Fruit fly (Drosophila melanogaster) whole organism, embryonic: Measurements from ENCODE around the gene CG5214.

Source experiments
- CG1024 ChIP-seq: fragments of 200-800 bp; sonication (Bioruptor generic); IDR thresholded peaks from 2 replicates; pipeline ENCODE4 v1.3.6; 2022; ENCODE audit warnings: missing biosample characterization, missing genetic modification characterization
- CG10654 ChIP-seq: fragments of 200-800 bp; sonication (Bioruptor generic); optimal IDR thresholded peaks from 2 replicates; lab custom pipeline; 2016; ENCODE audit warnings: missing biosample characterization, missing genetic modification characterization
- CG10959 ChIP-seq: fragments of 200-800 bp; sonication (Bioruptor generic); IDR thresholded peaks from 2 replicates; pipeline ENCODE4 v1.3.6; 2022; ENCODE audit warnings: missing biosample characterization, missing genetic modification characterization
- CG11398 ChIP-seq: fragments of 200-800 bp; sonication (Bioruptor generic); optimal IDR thresholded peaks from 2 replicates; lab custom pipeline; 2016; ENCODE audit warnings: missing biosample characterization, missing genetic modification characterization
- CG11504 ChIP-seq: fragments of 200-800 bp; sonication (Bioruptor generic); optimal IDR thresholded peaks from 3 replicates; lab custom pipeline; 2019; ENCODE audit warnings: missing biosample characterization, mild to moderate bottlenecking, missing genetic modification characterization, moderate library complexity
- CG11560 ChIP-seq: fragments of 200-800 bp; sonication (Bioruptor generic); IDR thresholded peaks from 3 replicates; pipeline ENCODE4 v1.3.6; 2022; ENCODE audit warnings: missing biosample characterization, missing genetic modification characterization
- CG11696 ChIP-seq: fragments of 200-800 bp; sonication (Bioruptor generic); IDR thresholded peaks from 2 replicates; pipeline ENCODE4 v1.3.6; 2022; ENCODE audit warnings: missing biosample characterization, missing genetic modification characterization
- CG12236 ChIP-seq: fragments of 200-800 bp; sonication (Bioruptor generic); optimal IDR thresholded peaks from 2 replicates; lab custom pipeline; 2016; ENCODE audit warnings: missing biosample characterization, missing genetic modification characterization
- CG12942 ChIP-seq: fragments of 200-800 bp; sonication (Bioruptor generic); optimal IDR thresholded peaks from 3 replicates; lab custom pipeline; 2016; ENCODE audit warnings: missing biosample characterization, missing genetic modification characterization
- CG14667 ChIP-seq: fragments of 200-800 bp; sonication (Bioruptor generic); IDR thresholded peaks from 2 replicates; pipeline ENCODE4 v1.3.6; 2022; ENCODE audit warnings: missing biosample characterization, missing genetic modification characterization
- CG18262 ChIP-seq: fragments of 200-800 bp; optimal IDR thresholded peaks from 3 replicates; lab custom pipeline; 2019; ENCODE audit warnings: missing biosample characterization, mild to moderate bottlenecking, missing genetic modification characterization, moderate library complexity
- CG18619 ChIP-seq: fragments of 200-800 bp; sonication (Bioruptor generic); optimal IDR thresholded peaks from 3 replicates; lab custom pipeline; 2017; ENCODE audit warnings: missing biosample characterization, mild to moderate bottlenecking, missing genetic modification characterization
- CG2120 ChIP-seq: fragments of 200-800 bp; sonication (Bioruptor generic); optimal IDR thresholded peaks from 3 replicates; lab custom pipeline; 2016; ENCODE audit warnings: missing biosample characterization, missing genetic modification characterization
- CG3407 ChIP-seq: fragments of 200-800 bp; sonication (Bioruptor generic); optimal IDR thresholded peaks from 2 replicates; lab custom pipeline; 2018; ENCODE audit warnings: missing biosample characterization, mild to moderate bottlenecking, missing genetic modification characterization
- CG34422 ChIP-seq: fragments of 200-800 bp; sonication (Bioruptor generic); IDR thresholded peaks from 3 replicates; pipeline ENCODE4 v1.3.6; 2022; ENCODE audit warnings: missing biosample characterization, missing genetic modification characterization
- CG3847 ChIP-seq: fragments of 200-800 bp; sonication (Bioruptor generic); IDR thresholded peaks from 2 replicates; pipeline ENCODE4 v1.3.6; 2022; ENCODE audit warnings: missing biosample characterization, missing genetic modification characterization
- CG4707 ChIP-seq: fragments of 200-800 bp; sonication (Bioruptor generic); optimal IDR thresholded peaks from 2 replicates; lab custom pipeline; 2018; ENCODE audit warnings: missing biosample characterization, mild to moderate bottlenecking, missing genetic modification characterization, moderate library complexity
- CG5245 ChIP-seq: fragments of 200-800 bp; sonication (Bioruptor generic); optimal IDR thresholded peaks from 3 replicates; lab custom pipeline; 2016; ENCODE audit warnings: missing biosample characterization, missing genetic modification characterization
- CG6175 ChIP-seq: fragments of 200-800 bp; sonication (Bioruptor generic); IDR thresholded peaks from 3 replicates; pipeline ENCODE4 v1.3.6; 2022; ENCODE audit warnings: missing biosample characterization, missing genetic modification characterization
- CG6272 ChIP-seq: fragments of 200-800 bp; sonication (Bioruptor generic); IDR thresholded peaks from 2 replicates; pipeline ENCODE4 v1.3.6; 2022; ENCODE audit warnings: missing biosample characterization, missing genetic modification characterization
- CG9437 ChIP-seq: fragments of 200-800 bp; sonication (Bioruptor generic); optimal IDR thresholded peaks from 2 replicates; lab custom pipeline; 2018; ENCODE audit warnings: missing biosample characterization, mild to moderate bottlenecking, missing genetic modification characterization
- Camta ChIP-seq: fragments of 200-800 bp; sonication (Bioruptor generic); optimal IDR thresholded peaks from 2 replicates; lab custom pipeline; 2016; ENCODE audit warnings: missing biosample characterization, missing genetic modification characterization
- Fer1 ChIP-seq: fragments of 200-800 bp; sonication (Bioruptor generic); optimal IDR thresholded peaks from 2 replicates; lab custom pipeline; 2017; ENCODE audit warnings: missing biosample characterization, mild to moderate bottlenecking, missing genetic modification characterization
- H2.0 ChIP-seq: fragments of 200-800 bp; sonication (Bioruptor generic); IDR thresholded peaks from 2 replicates; pipeline ENCODE4 v1.3.6; 2022; ENCODE audit warnings: missing biosample characterization, missing genetic modification characterization
- HHEX ChIP-seq: fragments of 200-800 bp; sonication (Bioruptor generic); optimal IDR thresholded peaks from 3 replicates; lab custom pipeline; 2017; ENCODE audit warnings: missing biosample characterization, mild to moderate bottlenecking, missing genetic modification characterization, missing genetic modification reagents
- Lpt ChIP-seq: fragments of >200 bp; optimal IDR thresholded peaks from 2 replicates; lab custom pipeline; 2018; ENCODE audit warnings: missing biosample characterization, missing genetic modification characterization
- Med ChIP-seq: fragments of 200-800 bp; sonication (Bioruptor generic); peaks from one replicate; lab custom pipeline; 2016; ENCODE audit warnings: missing biosample characterization, missing genetic modification characterization, mild to moderate bottlenecking, inconsistent platforms, moderate library complexity
- Mrtf ChIP-seq: fragments of 200-800 bp; sonication (Bioruptor generic); IDR thresholded peaks from 3 replicates; pipeline ENCODE4 v1.3.6; 2022; ENCODE audit warnings: missing biosample characterization, missing genetic modification characterization
- NC2β ChIP-seq: fragments of 200-800 bp; sonication (Bioruptor generic); optimal IDR thresholded peaks from 2 replicates; lab custom pipeline; 2016; ENCODE audit warnings: missing biosample characterization, missing genetic modification characterization
- Nf-YA ChIP-seq: fragments of 200-800 bp; sonication (Bioruptor generic); IDR thresholded peaks from 2 replicates; pipeline ENCODE4 v1.3.6; 2022; ENCODE audit warnings: missing biosample characterization, missing genetic modification characterization
- Oaz ChIP-seq: fragments of 200-800 bp; sonication (Bioruptor generic); IDR thresholded peaks from 2 replicates; pipeline ENCODE4 v1.3.6; 2022; ENCODE audit warnings: missing biosample characterization, missing genetic modification characterization
- Ravus ChIP-seq: fragments of 200-800 bp; sonication (Bioruptor generic); IDR thresholded peaks from 2 replicates; pipeline ENCODE4 v1.3.6; 2022; ENCODE audit warnings: missing biosample characterization, missing genetic modification characterization
- Ssrp ChIP-seq: fragments of 200-800 bp; sonication (Bioruptor generic); optimal IDR thresholded peaks from 2 replicates; lab custom pipeline; 2018; ENCODE audit warnings: missing biosample characterization, mild to moderate bottlenecking, missing genetic modification characterization, moderate library complexity
- crol ChIP-seq: fragments of 200-800 bp; sonication (Bioruptor generic); IDR thresholded peaks from 2 replicates; pipeline ENCODE4 v1.3.6; 2022; ENCODE audit warnings: missing biosample characterization, missing genetic modification characterization
- danr ChIP-seq: fragments of 200-800 bp; sonication (Bioruptor generic); IDR thresholded peaks from 2 replicates; pipeline ENCODE4 v1.3.6; 2022; ENCODE audit warnings: missing biosample characterization, missing genetic modification characterization
- dimm ChIP-seq: fragments of 200-800 bp; sonication (Bioruptor generic); IDR thresholded peaks from 2 replicates; pipeline ENCODE4 v1.3.6; 2022; ENCODE audit warnings: missing biosample characterization, missing genetic modification characterization
- fd102C ChIP-seq: fragments of 200-800 bp; sonication (Bioruptor generic); optimal IDR thresholded peaks from 2 replicates; lab custom pipeline; 2018; ENCODE audit warnings: missing biosample characterization, mild to moderate bottlenecking, missing genetic modification characterization, moderate library complexity
- fd96Cb ChIP-seq: fragments of 200-800 bp; sonication (Bioruptor generic); optimal IDR thresholded peaks from 2 replicates; lab custom pipeline; 2018; ENCODE audit warnings: missing biosample characterization, mild to moderate bottlenecking, missing genetic modification characterization, moderate library complexity
- h ChIP-seq: fragments of >200 bp; optimal IDR thresholded peaks from 2 replicates; lab custom pipeline; 2017
- kah ChIP-seq: fragments of 200-800 bp; sonication (Bioruptor generic); optimal IDR thresholded peaks from 2 replicates; lab custom pipeline; 2018; ENCODE audit warnings: missing biosample characterization, mild to moderate bottlenecking, missing genetic modification characterization
- ken ChIP-seq: fragments of 200-800 bp; sonication (Bioruptor generic); IDR thresholded peaks from 3 replicates; pipeline ENCODE4 v1.3.6; 2022; ENCODE audit warnings: missing biosample characterization, missing genetic modification characterization
- mirr ChIP-seq: fragments of 200-800 bp; sonication (Bioruptor generic); optimal IDR thresholded peaks from 3 replicates; lab custom pipeline; 2018; ENCODE audit warnings: missing biosample characterization, mild to moderate bottlenecking, missing genetic modification characterization
- pan ChIP-seq, 4 experiments: fragments of >200 bp in 3 of 4; fragments of 200-800 bp in 1 of 4; sonication (Bioruptor generic) in 1 of 4; optimal IDR thresholded peaks in 3 of 4; IDR thresholded peaks in 1 of 4; 2 replicates each; pipeline versions ENCODE4 v1.3.6 to Lab custom; 2017 to 2022; ENCODE audit warnings: missing biosample characterization in 2 of 4, missing genetic modification characterization in 2 of 4, mixed read lengths in 1 of 4
- pho ChIP-seq: fragments of 200-800 bp; sonication (Bioruptor generic); optimal IDR thresholded peaks from 2 replicates; lab custom pipeline; 2016; ENCODE audit warnings: missing biosample characterization, missing genetic modification characterization
- pros ChIP-seq: fragments of 200-800 bp; sonication (Bioruptor generic); optimal IDR thresholded peaks from 3 replicates; lab custom pipeline; 2019; ENCODE audit warnings: missing biosample characterization, mild to moderate bottlenecking, missing genetic modification characterization, moderate library complexity
- run ChIP-seq: fragments of 200-800 bp; sonication (Bioruptor generic); optimal IDR thresholded peaks from 3 replicates; lab custom pipeline; 2018; ENCODE audit warnings: missing biosample characterization, mild to moderate bottlenecking, missing genetic modification characterization
- schlank ChIP-seq: fragments of 200-800 bp; sonication (Bioruptor generic); optimal IDR thresholded peaks from 2 replicates; lab custom pipeline; 2018; ENCODE audit warnings: missing biosample characterization, mild to moderate bottlenecking, missing genetic modification characterization
- sob ChIP-seq: fragments of 200-800 bp; sonication (Bioruptor generic); IDR thresholded peaks from 2 replicates; pipeline ENCODE4 v1.3.6; 2022; ENCODE audit warnings: missing biosample characterization, missing genetic modification characterization
- trem ChIP-seq: fragments of 200-800 bp; optimal IDR thresholded peaks from 3 replicates; lab custom pipeline; 2019; ENCODE audit warnings: missing biosample characterization, mild to moderate bottlenecking, missing genetic modification characterization, moderate library complexity
- ttk ChIP-seq: fragments of 200-800 bp; sonication (Bioruptor generic); IDR thresholded peaks from 2 replicates; pipeline ENCODE4 v2.1.2; 2022; ENCODE audit warnings: missing biosample characterization, missing genetic modification characterization
- zfh1 ChIP-seq: fragments of 200-800 bp; sonication (Bioruptor generic); IDR thresholded peaks from 3 replicates; pipeline ENCODE4 v1.3.6; 2022; ENCODE audit warnings: missing biosample characterization, missing genetic modification characterization

Gene CG5214

dm6 chr3R:11196648-11197388 is 47.3 kb upstream of the CG5214 start (continued):
- TF ChIP-seq sob (GFP tag; lab: Robert Waterston, UW), result peak; percentile 99
- TF ChIP-seq CG18619, result peak; percentile 99
- TF ChIP-seq CG12942 (GFP tag; lab: Kevin White, UChicago), result peak; percentile 95
- peak; percentile 99 for TF ChIP-seq fd96Cb (tag; lab: Kevin White, UChicago)
- peak; percentile 84 for TF ChIP-seq CG10959
- no peak for TF ChIP-seq fd102C (GFP tag; lab: Kevin White, UChicago)
- no peak for TF ChIP-seq pan (optimal IDR thresholded peaks at IDR 0.05; lab: Kevin White, UChicago)
- TF ChIP-seq pan (GFP tag; optimal IDR thresholded peaks at IDR 0.05 in 1 of 2, IDR thresholded peaks at IDR 0.05 in 1 of 2), result peak in 1 of 2 experiments; percentile 99
- peak; percentile 98 for TF ChIP-seq Med (GFP tag; lab: Kevin White, UChicago)
- TF ChIP-seq NC2β (GFP tag; lab: Kevin White, UChicago), result peak; percentile 55
- TF ChIP-seq danr, result peak; percentile 97
- TF ChIP-seq Oaz (GFP tag; lab: Robert Waterston, UW), result peak; percentile 97
- no peak for TF ChIP-seq CG11398 (GFP tag; lab: Kevin White, UChicago)
- TF ChIP-seq CG14667 (GFP tag; lab: Robert Waterston, UW), result peak; percentile 96
- peak; percentile 31 for TF ChIP-seq CG12236 (GFP tag; lab: Kevin White, UChicago)
- TF ChIP-seq CG34422 (GFP tag; lab: Robert Waterston, UW), result peak; percentile 98
- peak; percentile 98 for TF ChIP-seq run
- peak; percentile 97 for TF ChIP-seq zfh1 (GFP tag; lab: Robert Waterston, UW)
- TF ChIP-seq Camta (GFP tag; lab: Kevin White, UChicago), result peak; percentile 89
- TF ChIP-seq HHEX (GFP tag; lab: Kevin White, UChicago), result peak; percentile 98
- peak; percentile 88 for TF ChIP-seq CG1024 (GFP tag; lab: Robert Waterston, UW)
- peak; percentile 93 for TF ChIP-seq CG11560
- peak; percentile 94 for TF ChIP-seq dimm (GFP tag; lab: Robert Waterston, UW)
- peak; percentile 96 for TF ChIP-seq CG6272 (GFP tag; lab: Robert Waterston, UW)
- peak; percentile 96 for TF ChIP-seq CG3407
- TF ChIP-seq CG3847 (GFP tag; lab: Robert Waterston, UW), result peak; percentile 98
- TF ChIP-seq CG11696, result peak; percentile 86
- TF ChIP-seq Lpt (GFP tag; lab: Kevin White, UChicago), result no peak
- peak; percentile 96 for TF ChIP-seq H2.0
- peak; percentile 96 for TF ChIP-seq ken (GFP tag; lab: Robert Waterston, UW)
- TF ChIP-seq Ravus, result peak; percentile 94
- peak; percentile 97 for TF ChIP-seq CG10654 (GFP tag; lab: Kevin White, UChicago)
- peak; percentile 77 for TF ChIP-seq pros (GFP tag; lab: Kevin White, UChicago)
- peak; percentile 96 for TF ChIP-seq Nf-YA (GFP tag; lab: Robert Waterston, UW)
- TF ChIP-seq CG18262 (tag; lab: Kevin White, UChicago), result peak; percentile 96
- peak; percentile 99 for TF ChIP-seq Fer1 (GFP tag; lab: Kevin White, UChicago)
- peak; percentile 100 for TF ChIP-seq Ssrp (tag; lab: Kevin White, UChicago)
- no peak for TF ChIP-seq h (lab: Kevin White, UChicago)
- TF ChIP-seq kah, result peak; percentile 97
- peak; percentile 86 for TF ChIP-seq trem (tag; lab: Kevin White, UChicago)
- peak; percentile 96 for TF ChIP-seq pho
- TF ChIP-seq CG6175 (GFP tag; lab: Robert Waterston, UW), result peak; percentile 95; the same call in 2 of the 3 replicates
- TF ChIP-seq Mrtf (GFP tag; lab: Robert Waterston, UW), result peak; percentile 98
- TF ChIP-seq ttk, result peak; percentile 98
- peak; percentile 91 for TF ChIP-seq CG5245 (GFP tag; lab: Kevin White, UChicago)
- TF ChIP-seq CG2120, result peak; percentile 98
- TF ChIP-seq CG11504 (tag; lab: Kevin White, UChicago), result peak; percentile 99
- TF ChIP-seq crol, result peak; percentile 73
- TF ChIP-seq CG4707 (GFP tag; lab: Kevin White, UChicago), result peak; percentile 82
- TF ChIP-seq schlank, result peak; percentile 89
- peak; percentile 97 for TF ChIP-seq CG9437
- TF ChIP-seq mirr (GFP tag; lab: Kevin White, UChicago), result peak; percentile 68
